Worm (Caenorhabditis elegans) whole organism, L4 larva: Measurements from ENCODE around the gene F09E10.6.

Experiments used
- hlh-30 ChIP-seq: sonication (generic microtip); optimal IDR thresholded peaks from 2 replicates; lab custom pipeline; 2017; ENCODE audit warnings: antibody characterized with exemption, mild to moderate bottlenecking, missing genetic modification characterization, missing compliant biosample characterization; ENCODE audit not compliant: insufficient read depth
- lin-29 ChIP-seq: fragments of 200-800 bp; sonication (Bioruptor generic); IDR thresholded peaks from 2 replicates; pipeline ENCODE4 v1.3.6; 2022; ENCODE audit warnings: missing genetic modification reagents, missing genetic modification characterization, missing compliant biosample characterization
- nhr-11 ChIP-seq: fragments of 150-350 bp; optimal IDR thresholded peaks from 2 replicates; lab custom pipeline; 2014; ENCODE audit warnings: missing biosample characterization, missing genetic modification characterization

DNA sequence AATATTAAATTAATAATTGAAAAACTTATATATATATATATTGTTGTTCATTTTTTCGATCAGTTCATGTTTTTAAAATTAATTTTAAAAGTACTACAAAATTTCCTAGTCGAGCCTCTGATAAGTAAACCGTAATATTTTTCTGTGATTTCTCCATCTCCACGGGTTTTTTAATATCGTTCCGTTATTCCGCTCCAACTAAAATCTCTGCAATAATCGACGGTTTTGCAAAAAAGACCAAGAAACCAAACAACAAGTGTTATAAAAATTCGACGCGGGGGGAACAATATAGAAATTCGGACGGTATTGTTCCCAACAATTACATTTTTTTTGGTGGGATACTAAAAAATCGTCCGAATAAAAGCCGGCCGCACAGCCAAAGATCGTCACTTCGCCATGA is 5.0 kb upstream of the F09E10.6 start, which contains the start of gene F09E10.1:
- TF ChIP-seq hlh-30 (tag; lab: Kevin White, UChicago) (no peak), nhr-11 (tag; lab: Kevin White, UChicago) (no peak), lin-29 (GFP tag; lab: Robert Waterston, UW) (no peak)
